Worm (Caenorhabditis elegans) whole organism, midembryonic: ENCODE results near the gene C44B11.6.

Experiments
- T22C8.4 ChIP-seq: fragments of 200-800 bp; sonication (Bioruptor generic); IDR thresholded peaks from 2 replicates; pipeline ENCODE4 v1.3.6; 2022; ENCODE audit warnings: missing genetic modification characterization, missing compliant biosample characterization
- flt-1 ChIP-seq: fragments of 200-800 bp; sonication (Bioruptor generic); IDR thresholded peaks from 2 replicates; pipeline ENCODE4 v1.3.6; 2022; ENCODE audit warnings: missing genetic modification characterization, missing compliant biosample characterization
- med-1 ChIP-seq: sonication (generic microtip); optimal IDR thresholded peaks from 2 replicates; lab custom pipeline; 2017; ENCODE audit warnings: missing genetic modification characterization, mild to moderate bottlenecking, missing compliant biosample characterization, antibody characterized with exemption, missing genetic modification reagents; ENCODE audit not compliant: insufficient read depth
- ref-1 ChIP-seq: fragments of 200-800 bp; sonication (Bioruptor generic); conservative IDR thresholded peaks from 2 replicates; pipeline ENCODE4 v1.3.6; 2022; ENCODE audit warnings: missing genetic modification reagents, missing genetic modification characterization, missing compliant biosample characterization
- ztf-23 ChIP-seq: fragments of 200-800 bp; sonication (Bioruptor generic); IDR thresholded peaks from 2 replicates; pipeline ENCODE4 v1.3.6; 2022; ENCODE audit warnings: missing genetic modification reagents, missing genetic modification characterization, missing compliant biosample characterization

DNA sequence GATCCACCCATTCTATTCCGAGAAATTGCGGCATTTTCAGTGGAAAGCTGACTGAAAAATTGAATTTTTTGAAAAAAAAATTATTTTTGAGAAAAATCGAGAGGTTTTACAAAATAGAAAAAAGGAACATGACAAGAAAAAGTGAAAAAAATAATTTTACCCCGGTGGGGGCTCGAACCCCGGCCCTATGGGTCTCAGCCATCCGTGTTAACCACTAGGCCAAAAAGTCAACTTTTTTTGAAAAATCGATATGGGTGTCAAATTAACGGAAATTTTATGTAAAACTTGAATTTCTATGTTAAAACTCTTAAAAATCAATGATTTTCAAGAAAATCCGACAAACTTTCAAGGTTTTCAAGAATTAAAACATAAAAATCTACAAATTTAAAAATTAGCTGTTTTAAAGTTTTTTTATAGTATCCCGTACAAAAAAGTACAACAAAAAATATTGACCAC is 49.0 kb upstream of the C44B11.6 start, which contains the start of gene Y53G8B.2:
- no peak for TF ChIP-seq T22C8.4
- TF ChIP-seq flt-1 (GFP tag; lab: Robert Waterston, UW), result no peak
- TF ChIP-seq med-1 (GFP tag; lab: Kevin White, UChicago), result no peak
- TF ChIP-seq ref-1, result no peak
- TF ChIP-seq ztf-23 (GFP tag; lab: Robert Waterston, UW), result no peak
